Fruit fly (Drosophila melanogaster) whole organism, pupa: ENCODE measurements around the gene spirit.

Source experiments
- CG10348 ChIP-seq: fragments of 200-800 bp; sonication (Bioruptor generic); IDR thresholded peaks from 2 replicates; pipeline ENCODE4 v1.3.6; 2022; ENCODE audit warnings: missing biosample characterization, missing genetic modification characterization
- CG12605 ChIP-seq: fragments of 200-800 bp; sonication (Bioruptor generic); IDR thresholded peaks from 2 replicates; pipeline ENCODE4 v1.3.6; 2022; ENCODE audit warnings: missing biosample characterization, missing genetic modification characterization
- CG13204 ChIP-seq: fragments of 200-800 bp; sonication (Bioruptor generic); optimal IDR thresholded peaks from 2 replicates; lab custom pipeline; 2018; ENCODE audit warnings: missing biosample characterization, mild to moderate bottlenecking, missing genetic modification characterization, moderate library complexity
- CG14655 ChIP-seq: fragments of 200-800 bp; sonication (Bioruptor generic); optimal IDR thresholded peaks from 3 replicates; lab custom pipeline; 2017; ENCODE audit warnings: mild to moderate bottlenecking, missing biosample characterization, missing genetic modification reagents, missing genetic modification characterization
- CG15710 ChIP-seq: fragments of 200-800 bp; sonication (Bioruptor generic); optimal IDR thresholded peaks from 2 replicates; lab custom pipeline; 2018; ENCODE audit warnings: missing biosample characterization, mild to moderate bottlenecking, missing genetic modification characterization, moderate library complexity
- CG17806 ChIP-seq: fragments of 200-800 bp; sonication (Bioruptor generic); optimal IDR thresholded peaks from 2 replicates; lab custom pipeline; 2018; ENCODE audit warnings: missing biosample characterization, mild to moderate bottlenecking, missing genetic modification characterization, moderate library complexity
- CG32121 ChIP-seq: fragments of 200-800 bp; sonication (Bioruptor generic); IDR thresholded peaks from 2 replicates; pipeline ENCODE4 v1.3.6; 2022; ENCODE audit warnings: missing biosample characterization, missing genetic modification characterization
- CG34367 ChIP-seq: fragments of 200-800 bp; sonication (Bioruptor generic); optimal IDR thresholded peaks from 2 replicates; lab custom pipeline; 2018; ENCODE audit warnings: missing biosample characterization, mild to moderate bottlenecking, missing genetic modification characterization
- CG4496 ChIP-seq: fragments of 200-800 bp; sonication (Bioruptor generic); IDR thresholded peaks from 3 replicates; pipeline ENCODE4 v1.3.6; 2022; ENCODE audit warnings: missing biosample characterization, missing genetic modification characterization
- CG8159 ChIP-seq: fragments of 200-800 bp; sonication (Bioruptor generic); optimal IDR thresholded peaks from 3 replicates; lab custom pipeline; 2018; ENCODE audit warnings: missing biosample characterization, mild to moderate bottlenecking, missing genetic modification characterization, moderate library complexity
- CG8301 ChIP-seq: fragments of 200-800 bp; sonication (Bioruptor generic); optimal IDR thresholded peaks from 2 replicates; lab custom pipeline; 2018; ENCODE audit warnings: missing biosample characterization, mild to moderate bottlenecking, missing genetic modification characterization
- CG9948 ChIP-seq: fragments of 200-800 bp; sonication (Bioruptor generic); optimal IDR thresholded peaks from 2 replicates; lab custom pipeline; 2018; ENCODE audit warnings: missing biosample characterization, mild to moderate bottlenecking, missing genetic modification characterization, moderate library complexity
- D1 ChIP-seq: fragments of 200-800 bp; sonication (Bioruptor generic); optimal IDR thresholded peaks from 2 replicates; lab custom pipeline; 2018; ENCODE audit warnings: missing biosample characterization, mild to moderate bottlenecking, missing genetic modification characterization, moderate library complexity
- EcR ChIP-seq: fragments of 200-800 bp; sonication (Bioruptor generic); optimal IDR thresholded peaks from 3 replicates; lab custom pipeline; 2019; ENCODE audit warnings: missing biosample characterization, missing genetic modification characterization, mild to moderate bottlenecking, moderate library complexity, missing genetic modification reagents
- Ets98B ChIP-seq: fragments of 200-800 bp; sonication (Bioruptor generic); IDR thresholded peaks from 2 replicates; pipeline ENCODE4 v1.3.6; 2022; ENCODE audit warnings: missing biosample characterization, missing genetic modification characterization
- Pif1A ChIP-seq: fragments of 200-800 bp; sonication (Bioruptor generic); optimal IDR thresholded peaks from 3 replicates; lab custom pipeline; 2016; ENCODE audit warnings: missing biosample characterization, missing genetic modification characterization
- Pif1B ChIP-seq: fragments of 200-800 bp; sonication (Bioruptor generic); optimal IDR thresholded peaks from 3 replicates; lab custom pipeline; 2016; ENCODE audit warnings: missing biosample characterization, missing genetic modification characterization
- Snoo ChIP-seq: fragments of 200-800 bp; sonication (Bioruptor generic); optimal IDR thresholded peaks from 3 replicates; lab custom pipeline; 2017; ENCODE audit warnings: missing biosample characterization, mild to moderate bottlenecking, missing genetic modification characterization, inconsistent platforms
- fd96Ca ChIP-seq: fragments of 200-800 bp; sonication (Bioruptor generic); IDR thresholded peaks from 3 replicates; pipeline ENCODE4 v1.3.6; 2022; ENCODE audit warnings: missing biosample characterization, missing genetic modification characterization
- gl ChIP-seq: fragments of 200-800 bp; sonication (Bioruptor generic); optimal IDR thresholded peaks from 2 replicates; lab custom pipeline; 2018; ENCODE audit warnings: missing biosample characterization, mild to moderate bottlenecking, missing genetic modification characterization
- rn ChIP-seq: fragments of 200-800 bp; sonication (Bioruptor generic); IDR thresholded peaks from 2 replicates; pipeline ENCODE4 v1.3.6; 2022; ENCODE audit warnings: missing biosample characterization, missing genetic modification characterization

The spirit gene

dm6 chrX:8571936-8572335 is 1.5 kb downstream of the spirit start:
- TF ChIP-seq CG10348 (GFP tag; lab: Robert Waterston, UW) (no peak), rn (no peak), CG8159 (tag; lab: Kevin White, UChicago) (no peak)

dm6 chrX:8570848-8571247 is 2.5 kb downstream of the spirit start, which contains the start of gene CG12111:
Gene CG12111, minus strand, starts transcription at chrX:8570948.
- TF ChIP-seq fd96Ca (GFP tag; lab: Robert Waterston, UW), result no peak
- no peak for TF ChIP-seq CG4496
- TF ChIP-seq CG8301, result no peak
- no peak for TF ChIP-seq CG17806 (tag; lab: Kevin White, UChicago)
- no peak for TF ChIP-seq CG15710 (tag; lab: Kevin White, UChicago)
- no peak for TF ChIP-seq Pif1B
- no peak for TF ChIP-seq Snoo
- TF ChIP-seq CG12605 (GFP tag; lab: Robert Waterston, UW), result no peak
- TF ChIP-seq CG14655 (GFP tag; lab: Kevin White, UChicago), result no peak
- TF ChIP-seq rn, result no peak
- TF ChIP-seq CG9948 (tag; lab: Kevin White, UChicago), result no peak
- TF ChIP-seq CG34367 (tag; lab: Kevin White, UChicago), result no peak

dm6 chrX:8569639-8570038 is 3.8 kb downstream of the spirit start:
- TF ChIP-seq Pif1B (no peak), rn (no peak), CG8159 (tag; lab: Kevin White, UChicago) (no peak), EcR (GFP tag; lab: Kevin White, UChicago) (no peak), fd96Ca (GFP tag; lab: Robert Waterston, UW) (no peak), CG17806 (tag; lab: Kevin White, UChicago) (no peak), CG15710 (tag; lab: Kevin White, UChicago) (no peak), CG10348 (GFP tag; lab: Robert Waterston, UW) (no peak), Pif1A (no peak), CG9948 (tag; lab: Kevin White, UChicago) (no peak), Snoo (no peak), D1 (tag; lab: Kevin White, UChicago) (no peak), CG34367 (tag; lab: Kevin White, UChicago) (no peak), CG12605 (GFP tag; lab: Robert Waterston, UW) (no peak), CG8301 (no peak), CG13204 (GFP tag; lab: Kevin White, UChicago) (no peak)

- TF ChIP-seq EcR (GFP tag; lab: Kevin White, UChicago), result peak; percentile 13
- TF ChIP-seq Snoo, result no peak
- TF ChIP-seq CG14655 (GFP tag; lab: Kevin White, UChicago), result no peak
These were observed 4.4 kb downstream of the spirit start for dm6 chrX:8569038-8569437.

- TF ChIP-seq EcR (GFP tag; lab: Kevin White, UChicago) (no peak), CG14655 (GFP tag; lab: Kevin White, UChicago) (no peak), CG13204 (GFP tag; lab: Kevin White, UChicago) (no peak), CG32121 (GFP tag; lab: Robert Waterston, UW) (peak; percentile 65), Snoo (peak; percentile 27), CG8301 (no peak), Ets98B (peak; percentile 57; the same call in 1 of the 2 replicates), fd96Ca (GFP tag; lab: Robert Waterston, UW) (peak; percentile 41; the same call in 2 of the 3 replicates), Pif1B (peak; percentile 32), CG12605 (GFP tag; lab: Robert Waterston, UW) (peak; percentile 67; the same call in 1 of the 2 replicates), gl (tag; lab: Kevin White, UChicago) (no peak), CG4496 (peak; percentile 64; the same call in 2 of the 3 replicates), CG9948 (tag; lab: Kevin White, UChicago) (no peak), D1 (tag; lab: Kevin White, UChicago) (no peak), CG8159 (tag; lab: Kevin White, UChicago) (peak; percentile 33), CG15710 (tag; lab: Kevin White, UChicago) (no peak)
- TF ChIP-seq, all 21 proteins: peak for 8
These were observed 11.7 kb downstream of the spirit start for dm6 chrX:8561404-8562397.

- TF ChIP-seq CG4496, result no peak
- TF ChIP-seq CG34367 (tag; lab: Kevin White, UChicago), result no peak
- no peak for TF ChIP-seq CG32121 (GFP tag; lab: Robert Waterston, UW)
- no peak for TF ChIP-seq CG17806 (tag; lab: Kevin White, UChicago)
- TF ChIP-seq Pif1B, result peak; percentile 37
- peak; percentile 18 for TF ChIP-seq CG8159 (tag; lab: Kevin White, UChicago)
- TF ChIP-seq, all 21 proteins: peak for 2
These were observed 13.1 kb downstream of the spirit start, which contains the start of the genes CG12112 and Trf4-1 for dm6 chrX:8560087-8560999. Gene CG12112, minus strand, starts transcription at chrX:8560192. Gene Trf4-1, plus strand, starts transcription at chrX:8560322.
